Worm (Caenorhabditis elegans): ENCODE results near the gene tig-2.

The tig-2 gene

ce11 chrV:4730075-4730474 is at the start of gene tig-2:
TSS of gene tig-2 (minus strand) at chrV:4730161.
- TF ChIP-seq unc-62 (GFP tag; optimal IDR thresholded peaks at IDR 0.05) (no peak), ceh-16 (tag; optimal IDR thresholded peaks at IDR 0.05) (no peak), blmp-1 (tag; optimal IDR thresholded peaks at IDR 0.05; ENCODE audit: insufficient read depth) (no peak), F13H6.1 (tag; optimal IDR thresholded peaks at IDR 0.05) (peak; percentile 58), nhr-12 (tag; optimal IDR thresholded peaks at IDR 0.05) (no peak), crh-2 (tag; optimal IDR thresholded peaks at IDR 0.05) (peak; percentile 2), Y55F3AM.14 (GFP tag; optimal IDR thresholded peaks at IDR 0.05) (peak; percentile 59), skn-1 (tag; optimal IDR thresholded peaks at IDR 0.05) (no peak), ztf-4 (tag; optimal IDR thresholded peaks at IDR 0.05) (no peak), egl-27 (tag; optimal IDR thresholded peaks at IDR 0.05) (no peak), lsy-2 (tag; optimal IDR thresholded peaks at IDR 0.05) (peak in 1 of 2 experiments; percentile 20), lin-11 (tag; optimal IDR thresholded peaks at IDR 0.05) (no peak), nhr-129 (tag; optimal IDR thresholded peaks at IDR 0.05) (peak; percentile 54), elt-1 (tag; optimal IDR thresholded peaks at IDR 0.05) (no peak), ceh-82 (tag; optimal IDR thresholded peaks at IDR 0.05) (no peak), ama-1 (optimal IDR thresholded peaks at IDR 0.05) (no peak), nhr-21 (tag; optimal IDR thresholded peaks at IDR 0.05) (no peak), aly-2 (tag; optimal IDR thresholded peaks at IDR 0.05) (no peak), C34F6.9 (tag; optimal IDR thresholded peaks at IDR 0.05) (peak; percentile 29), mab-5 (tag; optimal IDR thresholded peaks at IDR 0.05) (no peak), lin-13 (GFP tag; optimal IDR thresholded peaks at IDR 0.05) (peak; percentile 1)

ce11 chrV:4777388-4777986 is 47.5 kb upstream of the tig-2 start, which contains the start of gene C18G1.1:
TSS of gene C18G1.1 (plus strand) at chrV:4777960.
- TF ChIP-seq sma-9 (GFP tag; optimal IDR thresholded peaks at IDR 0.05) (peak; percentile 33), sma-9 (tag; optimal IDR thresholded peaks at IDR 0.05) (no peak), nhr-129 (tag; optimal IDR thresholded peaks at IDR 0.05) (peak; percentile 68), ama-1 (optimal IDR thresholded peaks at IDR 0.05) (no peak), F13H6.1 (tag; optimal IDR thresholded peaks at IDR 0.05) (peak; percentile 11)

- peak; percentile 78 for TF ChIP-seq mab-5 (tag; optimal IDR thresholded peaks at IDR 0.05)
- no peak for TF ChIP-seq ztf-4 (tag; optimal IDR thresholded peaks at IDR 0.05)
- no peak for TF ChIP-seq gmeb-1 (tag; optimal IDR thresholded peaks at IDR 0.05)
- no peak for TF ChIP-seq F13H6.1 (tag; optimal IDR thresholded peaks at IDR 0.05)
- no peak for TF ChIP-seq unc-39 (tag; optimal IDR thresholded peaks at IDR 0.05)
- no peak for TF ChIP-seq nhr-237 (tag; optimal IDR thresholded peaks at IDR 0.05)
- TF ChIP-seq Y55F3AM.14 (GFP tag; optimal IDR thresholded peaks at IDR 0.05), result peak; percentile 97
- no peak for TF ChIP-seq alr-1 (tag; optimal IDR thresholded peaks at IDR 0.05)
- peak; percentile 74 for TF ChIP-seq unc-55 (GFP tag; optimal IDR thresholded peaks at IDR 0.05)
- no peak for TF ChIP-seq ceh-82 (tag; optimal IDR thresholded peaks at IDR 0.05)
- no peak for TF ChIP-seq lsy-2 (tag; optimal IDR thresholded peaks at IDR 0.05)
- no peak for TF ChIP-seq ceh-16 (tag; optimal IDR thresholded peaks at IDR 0.05)
- TF ChIP-seq fos-1 (tag; optimal IDR thresholded peaks at IDR 0.05), result no peak
- TF ChIP-seq lin-13 (GFP tag; optimal IDR thresholded peaks at IDR 0.05), result no peak
- no peak for TF ChIP-seq lin-11 (tag; optimal IDR thresholded peaks at IDR 0.05)
- no peak for TF ChIP-seq sma-9 (GFP tag; optimal IDR thresholded peaks at IDR 0.05)
- TF ChIP-seq sma-9 (tag; optimal IDR thresholded peaks at IDR 0.05), result no peak
- TF ChIP-seq nhr-129 (tag; optimal IDR thresholded peaks at IDR 0.05), result no peak
- TF ChIP-seq ztf-11 (tag; optimal IDR thresholded peaks at IDR 0.05), result no peak
- TF ChIP-seq nhr-12 (tag; optimal IDR thresholded peaks at IDR 0.05), result no peak
- TF ChIP-seq nhr-21 (tag; optimal IDR thresholded peaks at IDR 0.05), result no peak
- no peak for TF ChIP-seq unc-62 (GFP tag; optimal IDR thresholded peaks at IDR 0.05)
These were observed 45.2 kb upstream of the tig-2 start for ce11 chrV:4775140-4775539.

- no peak for TF ChIP-seq F13H6.1 (tag; optimal IDR thresholded peaks at IDR 0.05)
- no peak for TF ChIP-seq ceh-16 (tag; optimal IDR thresholded peaks at IDR 0.05)
- no peak for TF ChIP-seq ama-1 (optimal IDR thresholded peaks at IDR 0.05)
- TF ChIP-seq skn-1 (tag; optimal IDR thresholded peaks at IDR 0.05), result no peak
- TF ChIP-seq fos-1 (tag; optimal IDR thresholded peaks at IDR 0.05), result peak; percentile 50
These were observed 40.5 kb upstream of the tig-2 start, which contains the start of gene elt-7 for ce11 chrV:4770408-4770947. TSS of gene elt-7 (plus strand) at chrV:4770670.

- TF ChIP-seq gmeb-1 (tag; optimal IDR thresholded peaks at IDR 0.05) (no peak), nhr-237 (tag; optimal IDR thresholded peaks at IDR 0.05) (no peak), F13H6.1 (tag; optimal IDR thresholded peaks at IDR 0.05) (no peak), ZK546.5 (tag; optimal IDR thresholded peaks at IDR 0.05) (no peak), nhr-21 (tag; optimal IDR thresholded peaks at IDR 0.05) (no peak), ama-1 (optimal IDR thresholded peaks at IDR 0.05) (no peak), unc-62 (GFP tag; optimal IDR thresholded peaks at IDR 0.05) (no peak), egl-27 (tag; optimal IDR thresholded peaks at IDR 0.05) (no peak), elt-1 (tag; optimal IDR thresholded peaks at IDR 0.05) (no peak), unc-55 (GFP tag; optimal IDR thresholded peaks at IDR 0.05) (no peak), fos-1 (tag; optimal IDR thresholded peaks at IDR 0.05) (no peak), lin-11 (tag; optimal IDR thresholded peaks at IDR 0.05) (no peak), aly-2 (tag; optimal IDR thresholded peaks at IDR 0.05) (no peak), C34F6.9 (tag; optimal IDR thresholded peaks at IDR 0.05) (no peak), ztf-4 (tag; optimal IDR thresholded peaks at IDR 0.05) (no peak), peb-1 (tag; optimal IDR thresholded peaks at IDR 0.05) (no peak), nhr-6 (tag; optimal IDR thresholded peaks at IDR 0.05) (no peak)
These were observed 39.7 kb upstream of the tig-2 start, which contains the start of gene C18G1.9 for ce11 chrV:4769633-4770032. TSS of gene C18G1.9 (minus strand) at chrV:4769733.
